Fruit fly (Drosophila melanogaster): ENCODE data around the gene Rpn9.

Rpn9 gene

DNA sequence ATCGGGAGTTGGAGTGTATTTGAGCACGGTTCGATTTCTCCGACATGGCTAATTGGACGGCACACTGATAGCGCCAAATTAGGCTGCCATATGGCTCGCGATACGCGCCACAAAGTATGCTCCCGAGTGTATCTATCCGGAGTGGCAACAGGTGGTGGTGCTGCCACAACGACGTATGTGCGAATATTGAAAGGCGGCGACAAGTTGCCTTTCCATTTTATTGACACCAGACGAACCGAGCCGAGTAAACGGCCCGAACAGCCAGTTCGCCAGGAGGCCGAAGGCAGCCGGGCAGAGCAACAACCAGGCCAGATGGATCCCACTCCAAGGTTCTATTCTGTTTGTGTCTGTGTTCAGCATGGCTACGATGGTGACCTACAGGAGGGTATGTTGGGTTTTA is 34.4 kb downstream of the Rpn9 start, which contains the start of gene prt:
prt (minus strand) TSS at position 193 of the 400 bp plus-strand sequence.
- no peak for TF ChIP-seq CG17801 (GFP tag; optimal IDR thresholded peaks at IDR 0.05; ENCODE audit: partially characterized antibody)

DNA sequence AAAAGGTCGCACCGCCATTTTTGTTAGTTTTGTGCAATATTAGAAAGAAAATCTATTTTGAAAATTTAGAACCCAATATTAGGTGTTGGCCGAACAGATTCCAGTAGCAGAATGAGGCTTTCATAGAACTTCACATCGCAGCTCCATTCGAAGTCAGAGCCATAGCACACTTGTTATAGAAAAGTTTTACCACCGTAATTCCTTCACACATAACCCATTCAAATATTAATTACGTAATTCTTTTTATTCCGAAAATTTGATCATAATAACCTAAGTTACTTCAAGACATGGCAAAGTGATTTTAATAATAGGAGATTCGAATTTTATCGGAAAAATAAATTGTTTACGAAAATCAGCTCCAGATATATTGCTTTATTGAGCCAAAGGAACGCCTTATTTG is 37.1 kb downstream of the Rpn9 start, which contains the start of gene CG10252:
CG10252 (minus strand) TSS at position 101 of the 400 bp plus-strand sequence.
- no peak for TF ChIP-seq CG17801 (GFP tag; optimal IDR thresholded peaks at IDR 0.05; ENCODE audit: partially characterized antibody)

DNA sequence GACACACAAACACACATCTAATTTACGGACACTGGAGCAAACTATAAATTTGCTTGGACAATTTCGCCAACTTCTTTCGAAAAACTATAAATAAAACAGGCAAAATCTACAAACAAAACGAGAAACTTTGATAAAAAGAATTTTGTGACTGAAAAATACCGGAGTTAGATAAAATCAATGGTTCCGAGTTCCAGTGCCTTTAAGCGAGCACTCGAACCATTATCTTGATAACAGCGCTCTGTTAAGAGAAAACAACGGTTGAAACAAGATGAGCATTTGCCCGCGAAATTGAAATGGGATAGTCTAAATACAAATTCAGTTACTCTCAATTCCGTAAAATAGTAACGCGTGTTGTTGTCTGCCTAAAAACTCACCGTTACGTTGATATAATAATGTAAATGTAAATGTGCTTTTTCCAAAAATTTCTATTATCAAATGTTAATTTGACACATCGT is 38.7 kb downstream of the Rpn9 start, which contains the start of gene CG10254:
CG10254 (minus strand) TSS at position 405 of the 455 bp plus-strand sequence.
- no peak for TF ChIP-seq CG17801 (GFP tag; optimal IDR thresholded peaks at IDR 0.05; ENCODE audit: partially characterized antibody)

DNA sequence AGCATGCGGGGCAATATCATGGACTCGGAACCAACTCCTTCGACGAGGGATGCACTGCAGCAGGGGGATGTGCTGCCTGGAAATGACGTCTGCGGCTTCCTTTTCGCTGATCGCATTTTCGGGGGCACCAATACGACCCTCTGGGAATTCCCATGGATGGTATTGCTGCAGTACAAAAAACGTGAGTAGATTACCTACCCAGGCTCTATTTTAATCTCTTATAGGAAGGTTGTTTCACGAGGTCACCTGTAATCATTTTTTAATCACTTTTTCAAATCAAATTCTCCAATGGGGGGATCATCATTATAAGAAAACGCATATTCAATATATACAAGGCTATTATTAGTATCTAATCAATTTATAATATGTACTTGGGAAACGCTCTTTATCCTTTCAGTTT is 46.3 kb downstream of the Rpn9 start:
- TF ChIP-seq CG17801 (GFP tag; optimal IDR thresholded peaks at IDR 0.05; ENCODE audit: partially characterized antibody), result no peak

dm6 chr3R:23685955-23686354 is 47.3 kb downstream of the Rpn9 start, which contains the start of gene SPE:
Gene SPE (plus strand): TSS chr3R:23686255.
- TF ChIP-seq CG17801 (GFP tag; optimal IDR thresholded peaks at IDR 0.05; ENCODE audit: partially characterized antibody), result no peak

DNA sequence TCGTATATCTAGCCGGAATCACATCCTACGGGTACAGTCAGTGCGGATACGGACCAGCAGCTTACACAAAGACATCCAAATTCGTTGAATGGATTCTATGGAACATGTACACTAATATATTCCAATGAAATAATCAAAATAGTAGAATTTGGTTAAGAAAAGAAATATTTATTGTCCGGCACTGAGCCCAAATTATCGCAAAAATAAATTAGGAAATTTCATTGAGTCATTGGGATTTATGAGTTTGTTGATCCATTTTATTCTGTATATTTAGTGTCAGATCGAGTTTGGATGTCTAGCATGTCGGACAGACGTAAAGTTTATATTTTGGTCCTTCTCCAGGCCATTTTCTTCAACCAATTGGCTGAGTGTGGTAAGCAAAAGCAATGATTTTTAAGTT is 49.5 kb downstream of the Rpn9 start, which contains the start of gene CG18754:
CG18754 (plus strand) TSS at position 301 of the 400 bp plus-strand sequence.
- TF ChIP-seq CG17801 (GFP tag; optimal IDR thresholded peaks at IDR 0.05; ENCODE audit: partially characterized antibody), result no peak

DNA sequence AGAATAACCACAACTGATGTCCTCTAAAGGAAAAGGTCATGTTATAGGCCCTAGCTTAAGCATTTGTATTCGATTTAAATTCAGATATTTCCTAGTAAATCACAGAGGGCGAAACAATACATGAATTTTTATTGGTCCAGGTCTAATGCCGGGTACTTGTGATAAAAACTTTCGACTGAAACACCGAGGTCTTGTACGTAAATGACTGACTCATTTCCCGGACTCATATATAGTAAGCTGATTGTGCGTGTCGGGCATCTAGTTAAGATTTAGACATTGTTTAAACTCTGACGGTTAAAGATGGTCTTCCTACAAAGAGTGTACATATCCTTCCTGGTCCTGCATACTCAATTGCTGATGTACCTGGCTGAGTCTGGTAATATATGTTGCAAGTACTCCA is 51.1 kb downstream of the Rpn9 start, which contains the start of gene CG16710:
CG16710 (plus strand) TSS at position 301 of the 400 bp plus-strand sequence.
- TF ChIP-seq CG17801 (GFP tag; optimal IDR thresholded peaks at IDR 0.05; ENCODE audit: partially characterized antibody), result no peak
